Worm (Caenorhabditis elegans) whole organism, L4/young adult: ENCODE data around the gene Y62E10A.19.

Experiments
- W03F9.2 ChIP-seq: fragments of 150-350 bp; optimal IDR thresholded peaks from 2 replicates; lab custom pipeline; 2014; ENCODE audit warnings: missing biosample characterization, missing genetic modification characterization
- dao-5 ChIP-seq: sonication (generic microtip); optimal IDR thresholded peaks from 2 replicates; lab custom pipeline; 2016; ENCODE audit warnings: missing genotype, missing genetic modification characterization, moderate library complexity, missing compliant biosample characterization

- TF ChIP-seq dao-5 (tag; lab: Kevin White, UChicago), result no peak
- no peak for TF ChIP-seq W03F9.2 (tag; lab: Kevin White, UChicago)
Observed at ce11 chrIV:13408018-13408417, at the start of gene Y62E10A.19.
